Worm (Caenorhabditis elegans): ENCODE measurements around the gene ceh-92.

- TF ChIP-seq nhr-21 (tag; optimal IDR thresholded peaks at IDR 0.05) (no peak), nhr-10 (tag; optimal IDR thresholded peaks at IDR 0.05) (no peak), lin-39 (tag; optimal IDR thresholded peaks at IDR 0.05) (no peak), ztf-1 (GFP tag; conservative IDR thresholded peaks at IDR 0.05) (no peak), nhr-77 (tag; optimal IDR thresholded peaks at IDR 0.05) (no peak), ama-1 (optimal IDR thresholded peaks at IDR 0.05) (no peak), sem-4 (tag; optimal IDR thresholded peaks at IDR 0.05) (no peak), unc-62 (GFP tag; optimal IDR thresholded peaks at IDR 0.05) (no peak), nhr-12 (tag; optimal IDR thresholded peaks at IDR 0.05) (no peak), ztf-11 (tag; optimal IDR thresholded peaks at IDR 0.05) (no peak)
Observed at ce11 chrIII:11629354-11629753, 48.0 kb downstream of the ceh-92 start, which contains the start of gene Y66A7A.7.

All from whole organism, L2 larva.